Worm (Caenorhabditis elegans): ENCODE results near the gene ZC53.22.

- no peak for TF ChIP-seq vab-7 (GFP tag; IDR thresholded peaks at IDR 0.05)
- TF ChIP-seq aly-2 (tag; optimal IDR thresholded peaks at IDR 0.05) = no peak
- no peak for TF ChIP-seq set-16 (GFP tag; IDR thresholded peaks at IDR 0.05)
- no peak for TF ChIP-seq spr-1 (tag; optimal IDR thresholded peaks at IDR 0.05)
- no peak for TF ChIP-seq nhr-42 (GFP tag; IDR thresholded peaks at IDR 0.05)
- no peak for TF ChIP-seq snpc-4 (tag; optimal IDR thresholded peaks at IDR 0.05)
- TF ChIP-seq ztf-11 (tag; optimal IDR thresholded peaks at IDR 0.05) = no peak
- TF ChIP-seq aha-1 (tag) = no peak
- no peak for TF ChIP-seq skn-1 (tag; optimal IDR thresholded peaks at IDR 0.05)
- no peak for TF ChIP-seq lim-7 (GFP tag; IDR thresholded peaks at IDR 0.05)
- TF ChIP-seq unc-62 (GFP tag; optimal IDR thresholded peaks at IDR 0.05 in 1 of 2) = no peak
- no peak for TF ChIP-seq unc-62 (tag; optimal IDR thresholded peaks at IDR 0.05)
- no peak for TF ChIP-seq zip-11 (GFP tag; IDR thresholded peaks at IDR 0.05)
These were observed at the start of gene ZC53.22 for ce11 chrX:1922294-1922693.

Measured in whole organism, L4 larva.